Worm (Caenorhabditis elegans): ENCODE measurements around the gene F26A1.9.

F26A1.9 gene

DNA sequence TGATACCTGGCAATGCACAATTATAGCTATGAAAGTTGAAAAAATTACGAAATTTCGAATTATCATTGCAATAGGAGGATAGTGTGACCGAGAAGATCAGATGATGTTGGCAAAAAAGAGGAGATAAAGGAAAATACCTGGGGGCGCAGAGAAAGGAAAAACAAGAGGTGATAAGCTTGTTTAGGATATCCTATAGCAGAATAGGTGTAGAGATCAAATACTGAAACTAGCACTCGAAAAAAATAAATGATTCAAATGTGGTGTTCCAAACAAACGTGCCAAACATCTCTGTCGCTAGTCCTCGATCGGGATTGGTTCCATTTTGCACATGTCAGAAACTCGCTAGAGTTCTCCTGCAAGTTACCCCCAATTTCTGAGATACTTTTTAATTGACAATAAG is at the start of gene F26A1.9:
Gene F26A1.9, minus strand, starts transcription at position 101 of the 400 bp plus-strand sequence.
- TF ChIP-seq ets-7 (tag; optimal IDR thresholded peaks at IDR 0.05) (no peak), F13C5.2 (tag; optimal IDR thresholded peaks at IDR 0.05) (no peak), tbx-11 (GFP tag; IDR thresholded peaks at IDR 0.05) (no peak), hnd-1 (tag; optimal IDR thresholded peaks at IDR 0.05) (no peak), ceh-13 (GFP tag; optimal IDR thresholded peaks at IDR 0.05) (no peak)

DNA sequence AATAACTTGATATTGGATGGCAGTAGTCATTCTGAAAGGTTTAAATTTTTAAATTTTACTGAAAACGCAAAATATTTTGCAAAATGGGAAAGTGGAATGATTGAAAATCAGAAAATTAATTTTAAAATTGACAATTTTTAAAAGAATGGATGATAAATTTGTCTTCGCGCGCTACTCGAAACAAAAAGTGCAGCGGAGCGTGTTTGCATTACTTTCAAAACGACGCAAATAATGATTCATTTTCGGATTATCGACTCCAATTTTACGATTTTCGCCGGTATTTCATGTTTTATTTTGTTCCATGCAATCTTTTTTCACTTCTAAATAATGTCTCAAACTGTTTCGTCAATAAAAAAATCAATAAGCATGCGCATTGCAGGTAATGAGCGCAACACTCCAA is 48.9 kb upstream of the F26A1.9 start, which contains the start of the genes tost-1 and arx-6:
Gene tost-1, minus strand, starts transcription at position 31 of the 400 bp plus-strand sequence.
Gene arx-6, plus strand, starts transcription at position 378 of the 400 bp plus-strand sequence.
- no peak for TF ChIP-seq flt-1 (GFP tag; IDR thresholded peaks at IDR 0.05)
- no peak for TF ChIP-seq hnd-1 (tag; optimal IDR thresholded peaks at IDR 0.05)
- no peak for TF ChIP-seq ceh-13 (GFP tag; optimal IDR thresholded peaks at IDR 0.05)
- no peak for TF ChIP-seq aly-1 (tag; optimal IDR thresholded peaks at IDR 0.05)
- no peak for TF ChIP-seq scrt-1 (GFP tag; IDR thresholded peaks at IDR 0.05)
- peak; percentile 35 for TF ChIP-seq hmg-4 (GFP tag; optimal IDR thresholded peaks at IDR 0.05)

ce11 chrIII:4875663-4876062 is 46.3 kb upstream of the F26A1.9 start:
- TF ChIP-seq pes-1 (GFP tag; IDR thresholded peaks at IDR 0.05) = no peak
- TF ChIP-seq tbx-37 (GFP tag; conservative IDR thresholded peaks at IDR 0.05) = no peak
- TF ChIP-seq ceh-36 (tag; optimal IDR thresholded peaks at IDR 0.05) = no peak
- TF ChIP-seq ets-7 (tag; optimal IDR thresholded peaks at IDR 0.05) = no peak
- no peak for TF ChIP-seq flt-1 (GFP tag; IDR thresholded peaks at IDR 0.05)

DNA sequence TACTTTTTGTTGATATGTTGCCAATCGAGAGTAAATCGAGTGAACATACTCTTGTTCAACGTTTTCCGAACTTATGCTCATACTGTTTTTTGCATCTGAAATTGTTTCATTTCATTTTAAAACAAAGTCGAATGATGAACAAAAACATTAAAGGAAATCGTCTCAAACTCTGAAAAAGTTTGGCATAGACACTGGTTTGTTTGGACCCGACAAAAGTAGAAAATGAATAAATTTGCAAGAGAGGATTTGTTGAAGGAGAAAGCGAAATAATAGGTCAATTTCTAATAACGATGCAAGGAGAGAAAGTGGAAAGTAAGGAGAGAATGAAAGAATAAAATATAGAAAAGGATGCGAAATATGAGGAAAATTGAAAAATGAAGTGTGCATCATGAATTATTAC is 45.3 kb upstream of the F26A1.9 start, which contains the start of gene C35D10.12:
Gene C35D10.12, minus strand, starts transcription at position 101 of the 400 bp plus-strand sequence.
- TF ChIP-seq tbx-11 (GFP tag; IDR thresholded peaks at IDR 0.05) (no peak), ceh-13 (GFP tag; optimal IDR thresholded peaks at IDR 0.05) (no peak), ceh-36 (tag; optimal IDR thresholded peaks at IDR 0.05) (no peak), flt-1 (GFP tag; IDR thresholded peaks at IDR 0.05) (no peak), tbx-37 (GFP tag; conservative IDR thresholded peaks at IDR 0.05) (no peak), hnd-1 (tag; optimal IDR thresholded peaks at IDR 0.05) (no peak)

DNA sequence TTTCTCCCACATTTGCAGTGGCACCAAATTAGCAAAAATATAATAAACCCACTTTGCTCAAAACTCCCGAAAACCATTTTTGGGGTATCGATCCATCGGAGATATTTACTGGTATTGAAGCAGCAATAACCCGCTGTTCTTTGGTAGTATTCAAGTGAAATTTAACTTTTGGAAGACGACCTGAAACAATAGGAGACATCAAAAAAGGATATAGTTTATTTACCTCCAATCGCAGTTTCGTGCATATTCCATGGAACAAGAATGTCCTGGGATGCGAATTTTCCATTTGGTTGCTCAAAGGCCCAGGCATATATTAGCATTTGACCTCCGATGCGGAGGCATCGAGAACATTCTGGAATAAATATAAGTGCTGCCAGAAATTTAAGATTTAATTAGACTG is 44.1 kb upstream of the F26A1.9 start:
- TF ChIP-seq hmg-4 (GFP tag; optimal IDR thresholded peaks at IDR 0.05) (no peak), aly-1 (tag; optimal IDR thresholded peaks at IDR 0.05) (no peak), ama-1 (optimal IDR thresholded peaks at IDR 0.05) (no peak), tbx-37 (GFP tag; conservative IDR thresholded peaks at IDR 0.05) (no peak), ceh-36 (tag; optimal IDR thresholded peaks at IDR 0.05) (no peak), pes-1 (GFP tag; IDR thresholded peaks at IDR 0.05) (no peak), flt-1 (GFP tag; IDR thresholded peaks at IDR 0.05) (no peak), tbx-11 (GFP tag; IDR thresholded peaks at IDR 0.05) (no peak), hnd-1 (tag; optimal IDR thresholded peaks at IDR 0.05) (no peak), sea-1 (GFP tag; conservative IDR thresholded peaks at IDR 0.05) (no peak), scrt-1 (GFP tag; IDR thresholded peaks at IDR 0.05) (no peak), tra-4 (tag; optimal IDR thresholded peaks at IDR 0.05) (no peak), B0310.2 (tag; optimal IDR thresholded peaks at IDR 0.05) (no peak)

DNA sequence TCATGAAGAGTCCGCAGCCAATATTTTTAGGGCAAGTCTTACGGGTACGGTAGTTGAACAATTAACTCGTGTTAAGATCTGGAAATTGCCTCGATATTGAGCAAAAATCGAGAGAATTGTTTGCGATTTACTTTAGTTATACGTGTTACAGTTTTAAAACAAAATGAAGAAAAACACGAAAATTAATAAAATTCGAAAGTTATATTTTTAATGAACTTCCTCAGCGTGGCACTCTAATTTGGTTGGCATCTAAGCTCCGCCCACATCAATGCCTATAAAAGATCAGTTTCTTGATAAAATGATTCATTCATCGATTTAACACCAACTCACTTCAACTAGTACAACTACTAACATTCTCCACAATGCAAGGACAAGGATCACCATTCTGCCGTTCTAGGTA is 41.1 kb upstream of the F26A1.9 start, which contains the start of gene gipc-1:
Gene gipc-1, plus strand, starts transcription at position 301 of the 400 bp plus-strand sequence.
- no peak for TF ChIP-seq scrt-1 (GFP tag; IDR thresholded peaks at IDR 0.05)
- TF ChIP-seq hmbx-1 (tag; optimal IDR thresholded peaks at IDR 0.05) = no peak
- TF ChIP-seq aly-1 (tag; optimal IDR thresholded peaks at IDR 0.05) = no peak
- TF ChIP-seq flt-1 (GFP tag; IDR thresholded peaks at IDR 0.05) = no peak
- TF ChIP-seq hmg-4 (GFP tag; optimal IDR thresholded peaks at IDR 0.05) = no peak
- TF ChIP-seq ceh-36 (tag; optimal IDR thresholded peaks at IDR 0.05) = no peak
- no peak for TF ChIP-seq F13C5.2 (tag; optimal IDR thresholded peaks at IDR 0.05)
- TF ChIP-seq tra-4 (tag; optimal IDR thresholded peaks at IDR 0.05) = no peak
- TF ChIP-seq hnd-1 (tag; optimal IDR thresholded peaks at IDR 0.05) = no peak
- TF ChIP-seq tbx-37 (GFP tag; conservative IDR thresholded peaks at IDR 0.05) = no peak
- no peak for TF ChIP-seq ama-1 (optimal IDR thresholded peaks at IDR 0.05)
- TF ChIP-seq ets-7 (tag; optimal IDR thresholded peaks at IDR 0.05) = no peak
- TF ChIP-seq tbx-11 (GFP tag; IDR thresholded peaks at IDR 0.05) = no peak
- TF ChIP-seq sea-1 (GFP tag; conservative IDR thresholded peaks at IDR 0.05) = no peak

DNA sequence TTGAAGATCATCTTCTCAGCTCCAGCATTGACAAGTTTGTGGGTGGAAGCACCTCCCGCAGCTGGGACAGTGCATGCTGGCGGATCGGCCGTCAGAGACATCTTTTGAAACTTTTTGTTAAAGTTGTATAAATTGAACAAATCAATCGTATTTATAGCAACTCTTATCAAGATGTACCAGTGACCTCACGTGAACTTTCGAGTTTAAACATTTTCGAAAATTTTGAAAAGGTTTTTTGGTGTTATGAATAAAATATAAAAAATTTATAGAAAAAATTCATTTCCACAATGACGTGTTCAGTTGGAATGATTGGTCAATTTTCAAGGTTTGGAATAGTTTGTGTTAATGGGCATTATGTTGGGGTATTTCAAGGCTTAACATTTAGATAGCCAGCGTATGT is 39.3 kb upstream of the F26A1.9 start, which contains the start of the genes msd-4 and C35D10.3:
Gene msd-4, minus strand, starts transcription at position 101 of the 400 bp plus-strand sequence.
Gene C35D10.3, plus strand, starts transcription at position 279 of the 400 bp plus-strand sequence.
- no peak for TF ChIP-seq F13C5.2 (tag; optimal IDR thresholded peaks at IDR 0.05)
- no peak for TF ChIP-seq pes-1 (GFP tag; IDR thresholded peaks at IDR 0.05)
- no peak for TF ChIP-seq ceh-36 (tag; optimal IDR thresholded peaks at IDR 0.05)
- TF ChIP-seq hmg-4 (GFP tag; optimal IDR thresholded peaks at IDR 0.05) = no peak
- TF ChIP-seq B0310.2 (tag; optimal IDR thresholded peaks at IDR 0.05) = no peak

DNA sequence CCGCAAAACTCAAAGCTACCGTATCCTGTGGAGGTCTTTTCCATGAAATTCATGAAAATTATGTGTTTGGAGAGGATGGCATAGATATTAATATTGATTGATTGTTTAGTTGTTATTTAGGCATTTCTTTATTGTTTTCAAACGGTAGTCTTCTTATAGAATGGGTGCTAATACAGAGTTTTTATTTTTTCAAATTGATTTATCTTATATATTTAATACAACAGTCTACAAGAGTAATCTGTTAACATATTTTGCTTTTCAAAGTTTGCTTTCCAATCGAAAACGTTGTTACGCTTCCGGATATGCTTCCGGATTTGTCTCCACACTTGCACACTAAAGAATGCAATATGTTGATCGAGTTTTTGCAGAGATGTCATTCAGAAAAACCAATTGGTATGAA is 37.4 kb upstream of the F26A1.9 start, which contains the start of gene C35D10.17:
Gene C35D10.17, plus strand, starts transcription at position 301 of the 400 bp plus-strand sequence.
- no peak for TF ChIP-seq tra-4 (tag; optimal IDR thresholded peaks at IDR 0.05)
- TF ChIP-seq ets-7 (tag; optimal IDR thresholded peaks at IDR 0.05) = no peak
- TF ChIP-seq pes-1 (GFP tag; IDR thresholded peaks at IDR 0.05) = no peak
- no peak for TF ChIP-seq scrt-1 (GFP tag; IDR thresholded peaks at IDR 0.05)
- no peak for TF ChIP-seq ama-1 (optimal IDR thresholded peaks at IDR 0.05)
- no peak for TF ChIP-seq sea-1 (GFP tag; conservative IDR thresholded peaks at IDR 0.05)
- TF ChIP-seq hmg-4 (GFP tag; optimal IDR thresholded peaks at IDR 0.05) = no peak
- TF ChIP-seq aly-1 (tag; optimal IDR thresholded peaks at IDR 0.05) = no peak
- TF ChIP-seq hnd-1 (tag; optimal IDR thresholded peaks at IDR 0.05) = no peak
- TF ChIP-seq tbx-11 (GFP tag; IDR thresholded peaks at IDR 0.05) = no peak

All from whole organism, early embryonic.